Fruit fly (Drosophila melanogaster): ENCODE measurements around the gene RluA-2.

RluA-2 gene

dm6 chr2L:10474268-10474678, 2.6 kb upstream of the RluA-2 start, which contains the start of gene RluA-1 (continued):
- TF ChIP-seq CG6791 (GFP tag; IDR thresholded peaks at IDR 0.05; ENCODE audit: partially characterized antibody) (0 out of 3 replicates have a peak, but pooled peaks have one; percentile 20), Rfx (GFP tag; IDR thresholded peaks at IDR 0.05) (peak; percentile 99), CG6689 (GFP tag; IDR thresholded peaks at IDR 0.05) (peak; percentile 99), Dfd (GFP tag; optimal IDR thresholded peaks at IDR 0.05) (no peak), dysf (GFP tag; IDR thresholded peaks at IDR 0.05) (peak; percentile 100), CG12155 (GFP tag; optimal IDR thresholded peaks at IDR 0.05) (peak; percentile 97), chn (GFP tag; optimal IDR thresholded peaks at IDR 0.05) (peak; percentile 98), CG13775 (GFP tag; optimal IDR thresholded peaks at IDR 0.05) (peak; percentile 99), CG15011 (GFP tag; optimal IDR thresholded peaks at IDR 0.05) (peak; percentile 98), Eip74EF (GFP tag; optimal IDR thresholded peaks at IDR 0.05) (peak in 1 of 2 experiments; percentile 99), Xbp1 (GFP tag; optimal IDR thresholded peaks at IDR 0.05) (peak; percentile 99), gt (GFP tag; IDR thresholded peaks at IDR 0.05) (peak; percentile 99), Ravus (GFP tag; IDR thresholded peaks at IDR 0.05) (peak; percentile 97), zf30C (GFP tag; optimal IDR thresholded peaks at IDR 0.05) (peak; percentile 38), CG1529 (GFP tag; optimal IDR thresholded peaks at IDR 0.05) (peak; percentile 99), Poxn (GFP tag; IDR thresholded peaks at IDR 0.05) (peak; percentile 92), CG9817 (tag; optimal IDR thresholded peaks at IDR 0.05) (peak; percentile 99), CG7928 (GFP tag; optimal IDR thresholded peaks at IDR 0.05) (peak; percentile 81), Med (GFP tag) (peak; percentile 99), CG14050 (GFP tag; IDR thresholded peaks at IDR 0.05) (peak; percentile 99), CG18599 (GFP tag; optimal IDR thresholded peaks at IDR 0.05) (peak; percentile 99), ewg (GFP tag; optimal IDR thresholded peaks at IDR 0.05) (peak; percentile 99), CG11695 (GFP tag; IDR thresholded peaks at IDR 0.05) (peak; percentile 99), chm (GFP tag; IDR thresholded peaks at IDR 0.05) (peak; percentile 100), Hmr (GFP tag; optimal IDR thresholded peaks at IDR 0.05) (peak; percentile 99), croc (GFP tag; conservative IDR thresholded peaks at IDR 0.05) (peak; percentile 99), hbn (GFP tag; IDR thresholded peaks at IDR 0.05; ENCODE audit: partially characterized antibody) (peak; percentile 53; the same call in 1 of the 2 replicates), CG12071 (GFP tag; optimal IDR thresholded peaks at IDR 0.05) (peak; percentile 99), z (GFP tag; IDR thresholded peaks at IDR 0.05) (peak; percentile 86), pita (GFP tag; optimal IDR thresholded peaks at IDR 0.05) (no peak), Mrtf (GFP tag; IDR thresholded peaks at IDR 0.05) (peak; percentile 99), CoRest (tag; optimal IDR thresholded peaks at IDR 0.05) (peak; percentile 100), CG16815 (GFP tag; optimal IDR thresholded peaks at IDR 0.05) (peak; percentile 98), CG8281 (tag; optimal IDR thresholded peaks at IDR 0.05) (peak; percentile 97), tx (GFP tag; optimal IDR thresholded peaks at IDR 0.05) (peak; percentile 92), CG2875 (GFP tag; optimal IDR thresholded peaks at IDR 0.05) (peak; percentile 100), toy (GFP tag; IDR thresholded peaks at IDR 0.05) (peak; percentile 98), gsb (GFP tag; IDR thresholded peaks at IDR 0.05) (peak; percentile 99), fd3F (GFP tag; optimal IDR thresholded peaks at IDR 0.05) (peak; percentile 99), fd102C (GFP tag; optimal IDR thresholded peaks at IDR 0.05) (peak; percentile 96), Trl (optimal IDR thresholded peaks at IDR 0.05) (no peak), Trl (GFP tag; optimal IDR thresholded peaks at IDR 0.05) (peak; percentile 95), vvl (GFP tag; IDR thresholded peaks at IDR 0.05) (peak; percentile 100), CG11504 (tag; optimal IDR thresholded peaks at IDR 0.05) (peak; percentile 96), br (optimal IDR thresholded peaks at IDR 0.05) (no peak), GATAe (GFP tag; conservative IDR thresholded peaks at IDR 0.05) (peak; percentile 96), gsb-n (tag; optimal IDR thresholded peaks at IDR 0.05) (peak; percentile 100), CG11560 (tag; IDR thresholded peaks at IDR 0.05) (peak; percentile 92), grau (tag; optimal IDR thresholded peaks at IDR 0.05) (peak; percentile 99), Vsx1 (GFP tag; optimal IDR thresholded peaks at IDR 0.05) (peak; percentile 98), Ssrp (tag; optimal IDR thresholded peaks at IDR 0.05) (peak; percentile 100)
